Fruit fly (Drosophila melanogaster): Measurements from ENCODE around the gene CG10077.

The CG10077 gene

dm6 chr3L:6963792-6964487, 8.2 kb upstream of the CG10077 start:
- no peak for TF ChIP-seq Jra (GFP tag; optimal IDR thresholded peaks at IDR 0.05)
- no peak for TF ChIP-seq dsf (GFP tag; optimal IDR thresholded peaks at IDR 0.05; ENCODE audit: borderline replicate concordance)
- peak; percentile 72 for TF ChIP-seq ey (GFP tag; optimal IDR thresholded peaks at IDR 0.05)
- no peak for TF ChIP-seq Vsx2 (GFP tag; optimal IDR thresholded peaks at IDR 0.05; ENCODE audit: partially characterized antibody)
- peak; percentile 67 for TF ChIP-seq OdsH (GFP tag; optimal IDR thresholded peaks at IDR 0.05)
- peak in 1 of 2 experiments; percentile 24 for TF ChIP-seq foxo (GFP tag; optimal IDR thresholded peaks at IDR 0.05)
- TF ChIP-seq woc (GFP tag; optimal IDR thresholded peaks at IDR 0.05): peak; percentile 59
- peak; percentile 16 for TF ChIP-seq N (GFP tag; optimal IDR thresholded peaks at IDR 0.05)
- no peak for TF ChIP-seq CG9705 (GFP tag; optimal IDR thresholded peaks at IDR 0.05)
- TF ChIP-seq fru (GFP tag; optimal IDR thresholded peaks at IDR 0.05): peak; percentile 39
- TF ChIP-seq Rel (GFP tag; optimal IDR thresholded peaks at IDR 0.05): no peak
- peak; percentile 78 for TF ChIP-seq Rel (tag; optimal IDR thresholded peaks at IDR 0.05)
- peak; percentile 74 for TF ChIP-seq sv (GFP tag; optimal IDR thresholded peaks at IDR 0.05)
- no peak for TF ChIP-seq h (GFP tag; optimal IDR thresholded peaks at IDR 0.05)
- TF ChIP-seq jim (GFP tag; optimal IDR thresholded peaks at IDR 0.05): no peak
- peak; percentile 58 for TF ChIP-seq Hnf4 (GFP tag; optimal IDR thresholded peaks at IDR 0.05)
- peak; percentile 22 for TF ChIP-seq br (GFP tag; optimal IDR thresholded peaks at IDR 0.05)
- TF ChIP-seq rgr (GFP tag; optimal IDR thresholded peaks at IDR 0.05): peak; percentile 60
- no peak for TF ChIP-seq HLH106 (tag; optimal IDR thresholded peaks at IDR 0.05)

dm6 chr3L:6963175-6963574, 7.5 kb upstream of the CG10077 start:
- no peak for TF ChIP-seq Hr78 (GFP tag; optimal IDR thresholded peaks at IDR 0.05)
- TF ChIP-seq dsf (GFP tag; optimal IDR thresholded peaks at IDR 0.05; ENCODE audit: borderline replicate concordance): no peak
- TF ChIP-seq sage (GFP tag; optimal IDR thresholded peaks at IDR 0.05): no peak
- TF ChIP-seq psq (GFP tag; optimal IDR thresholded peaks at IDR 0.05): no peak
- no peak for TF ChIP-seq lola (GFP tag; optimal IDR thresholded peaks at IDR 0.05)
- TF ChIP-seq Dif (GFP tag; optimal IDR thresholded peaks at IDR 0.05; ENCODE audit: partially characterized antibody): no peak
- no peak for TF ChIP-seq Dfd (GFP tag; optimal IDR thresholded peaks at IDR 0.05)
- TF ChIP-seq Mio (GFP tag; optimal IDR thresholded peaks at IDR 0.05): no peak
- no peak for TF ChIP-seq Rel (GFP tag; optimal IDR thresholded peaks at IDR 0.05)
- no peak for TF ChIP-seq Rel (tag; optimal IDR thresholded peaks at IDR 0.05)
- TF ChIP-seq foxo (GFP tag; optimal IDR thresholded peaks at IDR 0.05): no peak
- no peak for TF ChIP-seq Vsx2 (GFP tag; optimal IDR thresholded peaks at IDR 0.05; ENCODE audit: partially characterized antibody)
- no peak for TF ChIP-seq Sp1 (GFP tag; optimal IDR thresholded peaks at IDR 0.05)
- no peak for TF ChIP-seq usp (GFP tag; optimal IDR thresholded peaks at IDR 0.05)

- TF ChIP-seq CrebA (GFP tag; optimal IDR thresholded peaks at IDR 0.05; ENCODE audit: borderline replicate concordance): no peak
- TF ChIP-seq dsf (GFP tag; optimal IDR thresholded peaks at IDR 0.05; ENCODE audit: borderline replicate concordance): no peak
- TF ChIP-seq Mio (GFP tag; optimal IDR thresholded peaks at IDR 0.05): no peak
- no peak for TF ChIP-seq Dif (GFP tag; optimal IDR thresholded peaks at IDR 0.05; ENCODE audit: partially characterized antibody)
- no peak for TF ChIP-seq dl (GFP tag; optimal IDR thresholded peaks at IDR 0.05; ENCODE audit: insufficient read depth in 1 of 2, partially characterized antibody in 2 of 2)
- no peak for TF ChIP-seq Hr83 (GFP tag; optimal IDR thresholded peaks at IDR 0.05; ENCODE audit: poor library complexity, severe bottlenecking)
- no peak for TF ChIP-seq foxo (GFP tag; optimal IDR thresholded peaks at IDR 0.05)
- no peak for TF ChIP-seq Hr78 (GFP tag; optimal IDR thresholded peaks at IDR 0.05)
- TF ChIP-seq CG9705 (GFP tag; optimal IDR thresholded peaks at IDR 0.05): no peak
- no peak for TF ChIP-seq Sp1 (GFP tag; optimal IDR thresholded peaks at IDR 0.05)
- no peak for TF ChIP-seq CG32264 (GFP tag; optimal IDR thresholded peaks at IDR 0.05)
- TF ChIP-seq Dfd (GFP tag; optimal IDR thresholded peaks at IDR 0.05): no peak
- TF ChIP-seq br (GFP tag; optimal IDR thresholded peaks at IDR 0.05): no peak
- TF ChIP-seq woc (GFP tag; optimal IDR thresholded peaks at IDR 0.05): no peak
- no peak for TF ChIP-seq jim (GFP tag; optimal IDR thresholded peaks at IDR 0.05)
- no peak for TF ChIP-seq sage (GFP tag; optimal IDR thresholded peaks at IDR 0.05)
- no peak for TF ChIP-seq GATAd (GFP tag; optimal IDR thresholded peaks at IDR 0.05)
- TF ChIP-seq Jra (GFP tag; optimal IDR thresholded peaks at IDR 0.05): no peak
- TF ChIP-seq Myc (optimal IDR thresholded peaks at IDR 0.05): no peak
Observed at dm6 chr3L:6961992-6962570, 6.4 kb upstream of the CG10077 start.

Data from whole organism, wandering third instar larva.